Worm (Caenorhabditis elegans) whole organism, L1 larva: ENCODE data around the gene Y44A6D.5.

Source experiments
- C04F5.9 ChIP-seq: sonication (generic microtip); optimal IDR thresholded peaks from 2 replicates; lab custom pipeline; 2016; ENCODE audit warnings: missing genetic modification characterization, missing compliant biosample characterization
- C16A3.4 ChIP-seq: fragments of 150-350 bp; optimal IDR thresholded peaks from 2 replicates; lab custom pipeline; 2014; ENCODE audit warnings: missing biosample characterization, missing genetic modification characterization
- C34B4.2 ChIP-seq: sonication (generic microtip); optimal IDR thresholded peaks from 2 replicates; lab custom pipeline; 2017; ENCODE audit warnings: mild to moderate bottlenecking, missing genetic modification characterization, missing compliant biosample characterization
- aha-1 ChIP-seq: fragments of 150-350 bp; optimal IDR thresholded peaks from 2 replicates; lab custom pipeline; 2014; ENCODE audit warnings: missing biosample characterization, missing genetic modification characterization
- alr-1 ChIP-seq: fragments of 200-800 bp; sonication (Bioruptor generic); optimal IDR thresholded peaks from 2 replicates; lab custom pipeline; 2018; ENCODE audit warnings: borderline replicate concordance, mild to moderate bottlenecking, missing genetic modification characterization, missing compliant biosample characterization
- aly-2 ChIP-seq: fragments of 150-350 bp; optimal IDR thresholded peaks from 2 replicates; lab custom pipeline; 2014; ENCODE audit warnings: missing biosample characterization, missing genetic modification characterization
- ama-1 ChIP-seq: fragments of 150-350 bp; optimal IDR thresholded peaks from 2 replicates; lab custom pipeline; 2014
- blmp-1 ChIP-seq: fragments of 150-350 bp; optimal IDR thresholded peaks from 2 replicates; lab custom pipeline; 2014; ENCODE audit warnings: missing biosample characterization, missing genetic modification characterization
- ceh-82 ChIP-seq, 3 experiments: fragments of 150-350 bp in 1 of 3; sonication (generic microtip) in 2 of 3; optimal IDR thresholded peaks; 2 replicates each; lab custom pipeline; 2014 to 2017; ENCODE audit warnings: missing biosample characterization in 3 of 3, missing genetic modification characterization in 3 of 3
- ceh-90 ChIP-seq: sonication (generic microtip); optimal IDR thresholded peaks from 2 replicates; lab custom pipeline; 2016; ENCODE audit warnings: missing genetic modification characterization, missing compliant biosample characterization
- efl-1 ChIP-seq, 4 experiments: fragments of 150-350 bp; optimal IDR thresholded peaks in 3 of 4; peaks in 1 of 4; 1 replicate in 1 of 4; 2 replicates in 3 of 4; lab custom pipeline; 2014; ENCODE audit warnings: missing biosample characterization in 2 of 4, missing genetic modification characterization in 2 of 4, missing genetic modification reagents in 2 of 4
- egl-13 ChIP-seq: sonication (generic microtip); optimal IDR thresholded peaks from 2 replicates; lab custom pipeline; 2016; ENCODE audit warnings: missing genotype, missing genetic modification reagents, missing genetic modification characterization, missing compliant biosample characterization
- ets-5 ChIP-seq: fragments of 200-800 bp; sonication (Bioruptor generic); IDR thresholded peaks from 2 replicates; pipeline ENCODE4 v1.3.6; 2022; ENCODE audit warnings: missing genetic modification characterization, missing compliant biosample characterization
- fkh-10 ChIP-seq: sonication (generic microtip); optimal IDR thresholded peaks from 2 replicates; lab custom pipeline; 2017; ENCODE audit warnings: missing biosample characterization, missing genetic modification reagents, missing genetic modification characterization
- fkh-4 ChIP-seq: sonication (generic microtip); optimal IDR thresholded peaks from 2 replicates; lab custom pipeline; 2016; ENCODE audit warnings: missing compliant biosample characterization, missing genetic modification characterization, borderline replicate concordance
- fkh-8 ChIP-seq: sonication (generic microtip); optimal IDR thresholded peaks from 2 replicates; lab custom pipeline; 2016; ENCODE audit warnings: mild to moderate bottlenecking, missing genetic modification characterization, missing compliant biosample characterization
- grh-1 ChIP-seq: fragments of 200-800 bp; sonication (Bioruptor generic); IDR thresholded peaks from 2 replicates; pipeline ENCODE4 v1.3.6; 2022; ENCODE audit warnings: missing genetic modification reagents, missing genetic modification characterization, missing compliant biosample characterization
- hlh-17 ChIP-seq: fragments of 200-800 bp; sonication (Bioruptor generic); optimal IDR thresholded peaks from 2 replicates; lab custom pipeline; 2018; ENCODE audit warnings: missing genetic modification characterization, mild to moderate bottlenecking, missing compliant biosample characterization, moderate library complexity, borderline replicate concordance
- hpl-2 ChIP-seq: fragments of 150-350 bp; optimal IDR thresholded peaks from 2 replicates; lab custom pipeline; 2014; ENCODE audit warnings: missing biosample characterization, missing genetic modification reagents, missing genetic modification characterization
- jun-1 ChIP-seq: fragments of 150-350 bp; optimal IDR thresholded peaks from 2 replicates; lab custom pipeline; 2014; ENCODE audit warnings: missing biosample characterization, missing genetic modification reagents, missing genetic modification characterization
- lin-13 ChIP-seq: fragments of 150-350 bp; optimal IDR thresholded peaks from 2 replicates; lab custom pipeline; 2014; ENCODE audit warnings: missing biosample characterization, missing genetic modification reagents, missing genetic modification characterization
- lin-14 ChIP-seq: fragments of 200-800 bp; sonication (Bioruptor generic); optimal IDR thresholded peaks from 2 replicates; lab custom pipeline; 2018; ENCODE audit warnings: mild to moderate bottlenecking, missing genetic modification characterization, moderate library complexity, missing compliant biosample characterization
- lin-15B ChIP-seq: fragments of 150-350 bp; sonication (generic microtip); optimal IDR thresholded peaks from 3 replicates; lab custom pipeline; 2014; ENCODE audit warnings: missing biosample characterization, missing genetic modification characterization
- lin-39 ChIP-seq: fragments of 150-350 bp; optimal IDR thresholded peaks from 2 replicates; lab custom pipeline; 2014; ENCODE audit warnings: missing biosample characterization, missing genetic modification reagents, missing genetic modification characterization
- lsy-2 ChIP-seq, 2 experiments: fragments of 150-350 bp; optimal IDR thresholded peaks; 2 replicates each; lab custom pipeline; 2014; ENCODE audit warnings: missing biosample characterization in 2 of 2, missing genetic modification characterization in 2 of 2
- nhr-11 ChIP-seq: fragments of 150-350 bp; optimal IDR thresholded peaks from 2 replicates; lab custom pipeline; 2014; ENCODE audit warnings: missing biosample characterization, missing genetic modification characterization
- nhr-19 ChIP-seq: fragments of 200-800 bp; sonication (Bioruptor generic); conservative IDR thresholded peaks from 2 replicates; pipeline ENCODE4 v1.3.6; 2022; ENCODE audit warnings: missing genetic modification characterization, missing compliant biosample characterization
- nhr-20 ChIP-seq: sonication (generic microtip); optimal IDR thresholded peaks from 2 replicates; lab custom pipeline; 2016; ENCODE audit warnings: mild to moderate bottlenecking, missing genetic modification characterization, missing compliant biosample characterization
- nhr-237 ChIP-seq: fragments of 150-350 bp; optimal IDR thresholded peaks from 2 replicates; lab custom pipeline; 2014; ENCODE audit warnings: missing biosample characterization, missing genetic modification characterization
- nhr-71 ChIP-seq: sonication (generic microtip); optimal IDR thresholded peaks from 2 replicates; lab custom pipeline; 2016; ENCODE audit warnings: mild to moderate bottlenecking, missing genetic modification characterization, moderate library complexity, missing compliant biosample characterization
- nhr-76 ChIP-seq: sonication (generic microtip); optimal IDR thresholded peaks from 2 replicates; lab custom pipeline; 2017; ENCODE audit warnings: missing biosample characterization, missing genetic modification characterization
- nhr-77 ChIP-seq: fragments of 150-350 bp; optimal IDR thresholded peaks from 2 replicates; lab custom pipeline; 2014; ENCODE audit warnings: missing biosample characterization, missing genetic modification characterization
- nhr-84 ChIP-seq: sonication (generic microtip); optimal IDR thresholded peaks from 2 replicates; lab custom pipeline; 2017; ENCODE audit warnings: missing biosample characterization, missing genetic modification characterization
- nhr-85 ChIP-seq: sonication (generic microtip); peaks from one replicate; lab custom pipeline; 2016; ENCODE audit warnings: missing genetic modification characterization, inconsistent platforms, missing compliant biosample characterization
- nhr-90 ChIP-seq: sonication (generic microtip); optimal IDR thresholded peaks from 2 replicates; lab custom pipeline; 2016; ENCODE audit warnings: mild to moderate bottlenecking, missing genetic modification characterization, missing compliant biosample characterization; ENCODE audit not compliant: poor library complexity
- pag-3 ChIP-seq: sonication (generic microtip); optimal IDR thresholded peaks from 2 replicates; lab custom pipeline; 2017; ENCODE audit warnings: missing genetic modification characterization, mild to moderate bottlenecking, missing compliant biosample characterization, antibody characterized with exemption, borderline replicate concordance; ENCODE audit not compliant: insufficient read depth
- pax-3 ChIP-seq: fragments of 200-800 bp; sonication (Bioruptor generic); optimal IDR thresholded peaks from 2 replicates; lab custom pipeline; 2018; ENCODE audit warnings: mild to moderate bottlenecking, missing genetic modification characterization, moderate library complexity, missing compliant biosample characterization
- rnt-1 ChIP-seq: sonication (generic microtip); optimal IDR thresholded peaks from 2 replicates; lab custom pipeline; 2016; ENCODE audit warnings: mild to moderate bottlenecking, missing genetic modification characterization, moderate library complexity, missing compliant biosample characterization
- skn-1 ChIP-seq: fragments of 150-350 bp; optimal IDR thresholded peaks from 2 replicates; lab custom pipeline; 2014; ENCODE audit warnings: missing biosample characterization, missing genetic modification characterization
- snu-23 ChIP-seq: sonication (generic microtip); optimal IDR thresholded peaks from 2 replicates; lab custom pipeline; 2016; ENCODE audit warnings: missing genetic modification characterization, missing compliant biosample characterization
- sox-4 ChIP-seq: sonication (generic microtip); optimal IDR thresholded peaks from 2 replicates; lab custom pipeline; 2016; ENCODE audit warnings: missing genetic modification characterization, missing compliant biosample characterization
- swsn-7 ChIP-seq: sonication (generic microtip); optimal IDR thresholded peaks from 2 replicates; lab custom pipeline; 2016; ENCODE audit warnings: missing genetic modification characterization, missing compliant biosample characterization
- tbx-2 ChIP-seq: sonication (generic microtip); optimal IDR thresholded peaks from 2 replicates; lab custom pipeline; 2016; ENCODE audit warnings: missing genetic modification characterization, missing compliant biosample characterization
- tlp-1 ChIP-seq: fragments of 150-350 bp; optimal IDR thresholded peaks from 2 replicates; lab custom pipeline; 2014; ENCODE audit warnings: missing biosample characterization, missing genetic modification characterization
- unc-30 ChIP-seq: sonication (generic microtip); optimal IDR thresholded peaks from 2 replicates; lab custom pipeline; 2017; ENCODE audit warnings: missing biosample characterization, missing genetic modification characterization
- vab-15 ChIP-seq: sonication (generic microtip); optimal IDR thresholded peaks from 2 replicates; lab custom pipeline; 2017; ENCODE audit warnings: missing genotype, mild to moderate bottlenecking, missing genetic modification characterization, missing compliant biosample characterization
- xbp-1 ChIP-seq: sonication (generic microtip); optimal IDR thresholded peaks from 2 replicates; lab custom pipeline; 2016; ENCODE audit warnings: missing genetic modification characterization, missing compliant biosample characterization
- zip-4 ChIP-seq: fragments of 200-800 bp; sonication (Bioruptor generic); optimal IDR thresholded peaks from 2 replicates; lab custom pipeline; 2018; ENCODE audit warnings: mild to moderate bottlenecking, missing genetic modification characterization, moderate library complexity, missing compliant biosample characterization
- ztf-4 ChIP-seq: fragments of 150-350 bp; optimal IDR thresholded peaks from 2 replicates; lab custom pipeline; 2014; ENCODE audit warnings: missing biosample characterization, missing genetic modification characterization

Y44A6D.5 gene

DNA sequence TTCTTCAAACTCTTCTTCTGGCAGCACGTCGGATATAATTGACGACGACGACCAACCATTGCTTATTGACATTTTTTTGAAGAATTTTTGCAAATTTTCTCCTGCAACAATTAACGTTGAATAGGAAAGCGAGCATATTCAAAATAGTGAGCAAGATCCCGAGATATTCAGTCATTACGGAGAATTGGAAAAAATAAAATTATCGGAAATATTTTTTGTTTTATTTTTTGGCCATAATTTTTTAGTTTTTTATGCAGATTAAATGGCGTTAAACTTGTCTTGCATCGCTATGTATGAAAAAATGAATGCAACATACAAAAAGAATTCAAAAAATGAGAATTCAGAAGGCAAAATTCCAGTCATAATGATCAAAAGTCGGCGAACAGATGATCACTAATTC is 32.7 kb downstream of the Y44A6D.5 start, which contains the start of gene elp-1:
elp-1 (minus strand) TSS at position 101 of the 400 bp plus-strand sequence.
- TF ChIP-seq ztf-4 (tag; lab: Kevin White, UChicago) = no peak
- TF ChIP-seq alr-1 (tag; lab: Kevin White, UChicago) = no peak
- no peak for TF ChIP-seq jun-1
- no peak for TF ChIP-seq pax-3 (tag; lab: Kevin White, UChicago)
- TF ChIP-seq rnt-1 (tag; lab: Kevin White, UChicago) = no peak
- TF ChIP-seq sox-4 (tag; lab: Kevin White, UChicago) = no peak
- no peak for TF ChIP-seq tbx-2 (tag; lab: Kevin White, UChicago)
- no peak for TF ChIP-seq nhr-77 (tag; lab: Kevin White, UChicago)
- TF ChIP-seq nhr-19 (GFP tag; lab: Robert Waterston, UW) = no peak
- TF ChIP-seq skn-1 (tag; lab: Kevin White, UChicago) = no peak
- TF ChIP-seq ama-1 (lab: Kevin White, UChicago) = no peak
- no peak for TF ChIP-seq hlh-17

DNA sequence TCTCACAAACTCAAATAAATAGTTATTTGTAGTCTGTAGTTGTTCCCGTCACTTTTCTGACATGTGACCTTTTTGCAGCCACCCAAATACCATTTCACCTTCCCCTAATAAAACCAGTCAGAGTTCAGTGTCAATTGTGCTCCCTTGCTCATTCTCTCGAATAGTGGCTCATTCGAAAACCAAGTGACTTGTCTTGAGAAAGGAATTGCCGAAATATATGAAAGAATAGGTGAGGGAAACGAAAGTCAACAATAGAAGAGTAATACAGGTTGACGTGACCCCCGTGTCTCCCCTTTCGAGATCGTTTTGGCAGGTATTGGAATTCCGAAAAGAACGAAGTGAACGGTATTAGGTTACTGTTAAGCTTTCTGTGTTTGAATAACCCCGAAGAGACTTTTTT is 39.6 kb downstream of the Y44A6D.5 start:
- TF ChIP-seq aha-1 (tag; lab: Kevin White, UChicago) (no peak), pag-3 (no peak), tlp-1 (tag; lab: Kevin White, UChicago) (no peak), lsy-2 (tag; optimal IDR thresholded peaks at IDR 0.05; lab: Kevin White, UChicago) (peak in 1 of 2 experiments; percentile 14), efl-1 (optimal IDR thresholded peaks at IDR 0.05; lab: Kevin White, UChicago) (no peak), efl-1 (GFP tag; optimal IDR thresholded peaks at IDR 0.05 in 1 of 2; lab: Kevin White, UChicago) (no peak), lin-15B (tag; lab: Kevin White, UChicago) (no peak), ceh-82 (tag; optimal IDR thresholded peaks at IDR 0.05; lab: Kevin White, UChicago) (no peak), nhr-11 (no peak), unc-30 (tag; lab: Kevin White, UChicago) (no peak), blmp-1 (tag; lab: Kevin White, UChicago) (no peak), nhr-77 (tag; lab: Kevin White, UChicago) (peak; percentile 42), nhr-71 (tag; lab: Kevin White, UChicago) (peak; percentile 38), fkh-4 (no peak), C04F5.9 (no peak), pax-3 (tag; lab: Kevin White, UChicago) (no peak), nhr-76 (no peak), C34B4.2 (tag; lab: Kevin White, UChicago) (no peak), fkh-8 (no peak), C16A3.4 (tag; lab: Kevin White, UChicago) (no peak), vab-15 (tag; lab: Kevin White, UChicago) (no peak), nhr-20 (tag; lab: Kevin White, UChicago) (peak; percentile 11), zip-4 (GFP tag; lab: Kevin White, UChicago) (no peak), ets-5 (GFP tag; lab: Robert Waterston, UW) (no peak), xbp-1 (no peak), grh-1 (GFP tag; lab: Robert Waterston, UW) (no peak), hpl-2 (GFP tag; lab: Kevin White, UChicago) (no peak), fkh-10 (GFP tag; lab: Kevin White, UChicago) (no peak), nhr-19 (GFP tag; lab: Robert Waterston, UW) (0 out of 2 replicates have a peak, but pooled peaks have one; percentile 23), snu-23 (no peak), lin-13 (GFP tag; lab: Kevin White, UChicago) (no peak), ceh-90 (tag; lab: Kevin White, UChicago) (no peak), nhr-85 (peak; percentile 8), alr-1 (tag; lab: Kevin White, UChicago) (no peak), nhr-84 (no peak), egl-13 (tag; lab: Kevin White, UChicago) (no peak), lin-39 (tag; lab: Kevin White, UChicago) (no peak), nhr-90 (tag; lab: Kevin White, UChicago) (no peak), nhr-237 (tag; lab: Kevin White, UChicago) (no peak), swsn-7 (no peak), lin-14 (GFP tag; lab: Kevin White, UChicago) (peak; percentile 48), aly-2 (tag; lab: Kevin White, UChicago) (no peak)
